Fruit fly (Drosophila melanogaster) whole organism, embryonic: ENCODE results near the gene Nxf3.
A peak's percentile ranks its signal among the peaks of the same experiment; 100 is the strongest.

Source experiments
- Abd-B ChIP-seq: fragments of 200-800 bp; sonication (Bioruptor generic); optimal IDR thresholded peaks from 2 replicates; lab custom pipeline; 2018; ENCODE audit warnings: missing biosample characterization, mild to moderate bottlenecking, missing genetic modification characterization, moderate library complexity
- Atf6 ChIP-seq: fragments of 200-800 bp; sonication (Bioruptor generic); IDR thresholded peaks from 2 replicates; pipeline ENCODE4 v1.3.6; 2022; ENCODE audit warnings: missing biosample characterization, missing genetic modification characterization
- Bgb ChIP-seq: fragments of 200-800 bp; sonication (Bioruptor generic); IDR thresholded peaks from 2 replicates; pipeline ENCODE4 v1.3.6; 2022; ENCODE audit warnings: missing biosample characterization, missing genetic modification characterization; ENCODE audit not compliant: partially characterized antibody
- CG10267 ChIP-seq: fragments of 200-800 bp; sonication (Bioruptor generic); optimal IDR thresholded peaks from 2 replicates; lab custom pipeline; 2018; ENCODE audit warnings: missing biosample characterization, mild to moderate bottlenecking, missing genetic modification characterization, moderate library complexity
- CG10543 ChIP-seq: fragments of 200-800 bp; sonication (Bioruptor generic); optimal IDR thresholded peaks from 3 replicates; lab custom pipeline; 2017; ENCODE audit warnings: missing biosample characterization, mild to moderate bottlenecking, missing genetic modification characterization, moderate library complexity
- CG12155 ChIP-seq: fragments of 200-800 bp; sonication (Bioruptor generic); optimal IDR thresholded peaks from 3 replicates; lab custom pipeline; 2016; ENCODE audit warnings: missing biosample characterization, missing genetic modification characterization
- CG1233 ChIP-seq: fragments of 200-800 bp; sonication (Bioruptor generic); optimal IDR thresholded peaks from 4 replicates; lab custom pipeline; 2018; ENCODE audit warnings: missing biosample characterization, mild to moderate bottlenecking, missing genetic modification characterization
- CG12769 ChIP-seq: fragments of 200-800 bp; sonication (Bioruptor generic); optimal IDR thresholded peaks from 2 replicates; lab custom pipeline; 2019; ENCODE audit warnings: missing biosample characterization, mild to moderate bottlenecking, missing genetic modification characterization, moderate library complexity
- CG13775 ChIP-seq: fragments of 200-800 bp; sonication (Bioruptor generic); optimal IDR thresholded peaks from 3 replicates; lab custom pipeline; 2017; ENCODE audit warnings: missing biosample characterization, mild to moderate bottlenecking, missing genetic modification characterization
- CG15269 ChIP-seq: fragments of 200-800 bp; sonication (Bioruptor generic); optimal IDR thresholded peaks from 2 replicates; lab custom pipeline; 2018; ENCODE audit warnings: missing biosample characterization, mild to moderate bottlenecking, missing genetic modification characterization, moderate library complexity
- CG17328 ChIP-seq: fragments of 200-800 bp; sonication (Bioruptor generic); IDR thresholded peaks from 2 replicates; pipeline ENCODE4 v1.3.6; 2022; ENCODE audit warnings: missing biosample characterization, missing genetic modification characterization
- CG2116 ChIP-seq: fragments of 200-800 bp; sonication (Bioruptor generic); optimal IDR thresholded peaks from 3 replicates; lab custom pipeline; 2018; ENCODE audit warnings: missing biosample characterization, mild to moderate bottlenecking, missing genetic modification characterization
- CG2120 ChIP-seq: fragments of 200-800 bp; sonication (Bioruptor generic); optimal IDR thresholded peaks from 3 replicates; lab custom pipeline; 2016; ENCODE audit warnings: missing biosample characterization, missing genetic modification characterization
- CG31441 ChIP-seq: fragments of 200-800 bp; sonication (Bioruptor generic); IDR thresholded peaks from 2 replicates; pipeline ENCODE4 v1.3.6; 2022; ENCODE audit warnings: missing biosample characterization, missing genetic modification characterization
- CG3847 ChIP-seq: fragments of 200-800 bp; sonication (Bioruptor generic); IDR thresholded peaks from 2 replicates; pipeline ENCODE4 v1.3.6; 2022; ENCODE audit warnings: missing biosample characterization, missing genetic modification characterization
- CG42726 ChIP-seq: fragments of 200-800 bp; sonication (Bioruptor generic); IDR thresholded peaks from 2 replicates; pipeline ENCODE4 v1.3.6; 2022; ENCODE audit warnings: missing biosample characterization, missing genetic modification characterization; ENCODE audit not compliant: partially characterized antibody
- CG4282 ChIP-seq: fragments of 200-800 bp; sonication (Bioruptor generic); optimal IDR thresholded peaks from 2 replicates; lab custom pipeline; 2016; ENCODE audit warnings: missing biosample characterization, missing genetic modification characterization
- CG6175 ChIP-seq: fragments of 200-800 bp; sonication (Bioruptor generic); IDR thresholded peaks from 3 replicates; pipeline ENCODE4 v1.3.6; 2022; ENCODE audit warnings: missing biosample characterization, missing genetic modification characterization
- CG8290 ChIP-seq, 3 experiments: fragments of 200-800 bp; sonication (Bioruptor generic); optimal IDR thresholded peaks; 2 replicates each; lab custom pipeline; 2016 to 2019; ENCODE audit warnings: missing biosample characterization in 3 of 3, missing genetic modification characterization in 3 of 3, mild to moderate bottlenecking in 2 of 3, moderate library complexity in 1 of 3
- CG8924 ChIP-seq: fragments of 200-800 bp; optimal IDR thresholded peaks from 3 replicates; lab custom pipeline; 2019; ENCODE audit warnings: missing biosample characterization, mild to moderate bottlenecking, missing genetic modification characterization, moderate library complexity
- CG9609 ChIP-seq: fragments of 200-800 bp; sonication (Bioruptor generic); optimal IDR thresholded peaks from 3 replicates; lab custom pipeline; 2016; ENCODE audit warnings: missing biosample characterization, missing genetic modification characterization
- CG9727 ChIP-seq: fragments of 200-800 bp; sonication (Bioruptor generic); optimal IDR thresholded peaks from 3 replicates; lab custom pipeline; 2017; ENCODE audit warnings: missing biosample characterization, mild to moderate bottlenecking, missing genetic modification characterization
- Deaf1 ChIP-seq: fragments of 200-800 bp; optimal IDR thresholded peaks from 3 replicates; lab custom pipeline; 2019; ENCODE audit warnings: missing biosample characterization, mild to moderate bottlenecking, missing genetic modification characterization, moderate library complexity
- Doc3 ChIP-seq: fragments of 200-800 bp; sonication (Bioruptor generic); IDR thresholded peaks from 3 replicates; pipeline ENCODE4 v1.3.6; 2022; ENCODE audit warnings: missing biosample characterization, missing genetic modification characterization; ENCODE audit not compliant: partially characterized antibody
- Dp ChIP-seq: fragments of 200-800 bp; sonication (Bioruptor generic); optimal IDR thresholded peaks from 2 replicates; lab custom pipeline; 2018; ENCODE audit warnings: missing biosample characterization, mild to moderate bottlenecking, missing genetic modification characterization, moderate library complexity
- Ets97D ChIP-seq: fragments of 200-800 bp; sonication (Bioruptor generic); optimal IDR thresholded peaks from 3 replicates; lab custom pipeline; 2016; ENCODE audit warnings: missing biosample characterization, missing genetic modification characterization
- Fer1 ChIP-seq: fragments of 200-800 bp; sonication (Bioruptor generic); optimal IDR thresholded peaks from 2 replicates; lab custom pipeline; 2017; ENCODE audit warnings: missing biosample characterization, mild to moderate bottlenecking, missing genetic modification characterization
- Hr78 ChIP-seq, 2 experiments: fragments of 200-800 bp in 1 of 2; fragments of >200 bp in 1 of 2; sonication (Bioruptor generic) in 1 of 2; optimal IDR thresholded peaks; 2 replicates each; lab custom pipeline; 2017 to 2019; ENCODE audit warnings: missing biosample characterization in 2 of 2, missing genetic modification characterization in 2 of 2, mild to moderate bottlenecking in 1 of 2, moderate library complexity in 1 of 2
- Jarid2 ChIP-seq: fragments of 200-800 bp; sonication (Bioruptor generic); optimal IDR thresholded peaks from 3 replicates; lab custom pipeline; 2017; ENCODE audit warnings: mild to moderate bottlenecking, missing biosample characterization, missing genetic modification reagents, missing genetic modification characterization
- MESR4 ChIP-seq: fragments of 200-800 bp; sonication (Bioruptor generic); optimal IDR thresholded peaks from 2 replicates; lab custom pipeline; 2018; ENCODE audit warnings: missing biosample characterization, mild to moderate bottlenecking, missing genetic modification characterization, moderate library complexity
- Myb ChIP-seq: fragments of 200-800 bp; sonication (Bioruptor generic); optimal IDR thresholded peaks from 2 replicates; lab custom pipeline; 2016; ENCODE audit warnings: missing biosample characterization, missing genetic modification characterization
- Scr ChIP-seq: fragments of 200-800 bp; sonication (Bioruptor generic); IDR thresholded peaks from 2 replicates; pipeline ENCODE4 v1.3.6; 2022; ENCODE audit warnings: missing biosample characterization, missing genetic modification characterization; ENCODE audit not compliant: partially characterized antibody
- YL-1 ChIP-seq: fragments of 200-800 bp; sonication (Bioruptor generic); optimal IDR thresholded peaks from 3 replicates; lab custom pipeline; 2017; ENCODE audit warnings: missing biosample characterization, mild to moderate bottlenecking, missing genetic modification characterization
- bsh ChIP-seq, 2 experiments: fragments of 200-800 bp; sonication (Bioruptor generic); optimal IDR thresholded peaks; 2 replicates each; lab custom pipeline; 2017 to 2018; ENCODE audit warnings: mild to moderate bottlenecking in 2 of 2, missing biosample characterization in 2 of 2, missing genetic modification characterization in 2 of 2, moderate library complexity in 1 of 2
- grau ChIP-seq: fragments of 200-800 bp; optimal IDR thresholded peaks from 3 replicates; lab custom pipeline; 2019; ENCODE audit warnings: missing biosample characterization, mild to moderate bottlenecking, missing genetic modification characterization, moderate library complexity
- h ChIP-seq: fragments of >200 bp; optimal IDR thresholded peaks from 2 replicates; lab custom pipeline; 2017
- hb ChIP-seq: fragments of 200-800 bp; sonication (Bioruptor generic); IDR thresholded peaks from 3 replicates; pipeline ENCODE4 v1.3.6; 2022; ENCODE audit warnings: missing biosample characterization, missing genetic modification characterization; ENCODE audit not compliant: partially characterized antibody
- ind ChIP-seq: fragments of 200-800 bp; sonication (Bioruptor generic); optimal IDR thresholded peaks from 3 replicates; lab custom pipeline; 2016; ENCODE audit warnings: missing biosample characterization, missing genetic modification characterization
- kay ChIP-seq: fragments of 200-800 bp; sonication (Bioruptor generic); optimal IDR thresholded peaks from 2 replicates; lab custom pipeline; 2016; ENCODE audit warnings: missing biosample characterization, missing genetic modification characterization
- lilli ChIP-seq: fragments of 200-800 bp; sonication (Bioruptor generic); optimal IDR thresholded peaks from 3 replicates; lab custom pipeline; 2016; ENCODE audit warnings: missing biosample characterization, missing genetic modification characterization
- mld ChIP-seq: fragments of 200-800 bp; sonication (Bioruptor generic); IDR thresholded peaks from 3 replicates; pipeline ENCODE4 v1.3.6; 2022; ENCODE audit warnings: missing biosample characterization, missing genetic modification characterization; ENCODE audit not compliant: partially characterized antibody
- slbo ChIP-seq: fragments of 200-800 bp; sonication (Bioruptor generic); IDR thresholded peaks from 2 replicates; pipeline ENCODE4 v1.3.6; 2022; ENCODE audit warnings: missing biosample characterization, missing genetic modification characterization
- stc ChIP-seq: fragments of 200-800 bp; sonication (Bioruptor generic); IDR thresholded peaks from 2 replicates; pipeline ENCODE4 v1.3.6; 2022; ENCODE audit warnings: missing biosample characterization, missing genetic modification characterization
- stwl ChIP-seq: fragments of 200-800 bp; sonication (Bioruptor generic); optimal IDR thresholded peaks from 3 replicates; lab custom pipeline; 2018; ENCODE audit warnings: missing biosample characterization, mild to moderate bottlenecking, missing genetic modification characterization, moderate library complexity
- tio ChIP-seq: fragments of 200-800 bp; sonication (Bioruptor generic); optimal IDR thresholded peaks from 2 replicates; lab custom pipeline; 2017; ENCODE audit warnings: missing biosample characterization, missing genetic modification characterization, inconsistent platforms
- tna ChIP-seq: fragments of 200-800 bp; sonication (Bioruptor generic); IDR thresholded peaks from 2 replicates; pipeline ENCODE4 v1.3.6; 2022; ENCODE audit warnings: missing biosample characterization, missing genetic modification characterization; ENCODE audit not compliant: partially characterized antibody
- yki ChIP-seq: fragments of >200 bp; optimal IDR thresholded peaks from 3 replicates; lab custom pipeline; 2018

The Nxf3 gene

dm6 chr3L:13964635-13965501, at the start of gene Nxf3, which contains the start of the genes Meics and ssp2:
Nxf3 (plus strand) TSS chr3L:13965203.
Meics (minus strand) TSS chr3L:13964702.
ssp2 (plus strand) TSS chr3L:13965203.
- TF ChIP-seq CG8924 (tag; lab: Kevin White, UChicago) (peak; percentile 17), Atf6 (GFP tag; lab: Robert Waterston, UW) (no peak), CG17328 (peak; percentile 21; the same call in 1 of the 2 replicates), stwl (tag; lab: Kevin White, UChicago) (peak; percentile 48), CG12769 (tag; lab: Kevin White, UChicago) (no peak), bsh (GFP tag; optimal IDR thresholded peaks at IDR 0.05; lab: Kevin White, UChicago) (no peak), Scr (peak; percentile 74), Abd-B (GFP tag; lab: Kevin White, UChicago) (peak; percentile 33), Jarid2 (GFP tag; lab: Kevin White, UChicago) (peak; percentile 51), Doc3 (GFP tag; lab: Robert Waterston, UW) (peak; percentile 54; the same call in 2 of the 3 replicates), Deaf1 (tag; lab: Kevin White, UChicago) (no peak), CG31441 (GFP tag; lab: Robert Waterston, UW) (peak; percentile 86; the same call in 1 of the 2 replicates), CG42726 (GFP tag; lab: Robert Waterston, UW) (peak; percentile 69), ind (peak; percentile 45), CG15269 (no peak), CG3847 (GFP tag; lab: Robert Waterston, UW) (peak; percentile 45), Ets97D (peak; percentile 40), CG12155 (GFP tag; lab: Kevin White, UChicago) (peak; percentile 2), CG13775 (peak; percentile 58), CG9727 (peak; percentile 56), grau (tag; lab: Kevin White, UChicago) (peak; percentile 13), YL-1 (GFP tag; lab: Kevin White, UChicago) (peak; percentile 29), CG8290 (GFP tag; optimal IDR thresholded peaks at IDR 0.05; lab: Kevin White, UChicago) (peak; percentile 20), CG8290 (tag; optimal IDR thresholded peaks at IDR 0.05; lab: Kevin White, UChicago) (peak in 1 of 2 experiments; percentile 62), CG10543 (GFP tag; lab: Kevin White, UChicago) (peak; percentile 42), slbo (GFP tag; lab: Robert Waterston, UW) (peak; percentile 79), CG2120 (GFP tag; lab: Kevin White, UChicago) (peak; percentile 51), CG9609 (peak; percentile 7), lilli (GFP tag; lab: Kevin White, UChicago) (peak; percentile 19), yki (lab: Kevin White, UChicago) (peak; percentile 5), stc (GFP tag; lab: Robert Waterston, UW) (peak; percentile 27; the same call in 1 of the 2 replicates), CG4282 (GFP tag; lab: Kevin White, UChicago) (no peak), CG1233 (peak; percentile 2), Myb (GFP tag; lab: Kevin White, UChicago) (peak; percentile 13), hb (GFP tag; lab: Robert Waterston, UW) (peak; percentile 71; the same call in 2 of the 3 replicates), tio (GFP tag; lab: Kevin White, UChicago) (peak; percentile 3), CG6175 (no peak), Fer1 (GFP tag; lab: Kevin White, UChicago) (no peak), CG10267 (tag; lab: Kevin White, UChicago) (peak; percentile 41), Hr78 (GFP tag; optimal IDR thresholded peaks at IDR 0.05; lab: Kevin White, UChicago) (peak in 1 of 2 experiments; percentile 46), mld (GFP tag; lab: Robert Waterston, UW) (peak; percentile 39; the same call in 1 of the 3 replicates), h (lab: Kevin White, UChicago) (no peak), CG2116 (peak; percentile 57), MESR4 (peak; percentile 87), tna (GFP tag; lab: Robert Waterston, UW) (peak; percentile 25; the same call in 1 of the 2 replicates), kay (GFP tag; lab: Kevin White, UChicago) (peak; percentile 16), Dp (GFP tag; lab: Kevin White, UChicago) (peak; percentile 40), Bgb (peak; percentile 71)
